Fruit fly (Drosophila melanogaster): ENCODE results near the gene CG2100.

DNA sequence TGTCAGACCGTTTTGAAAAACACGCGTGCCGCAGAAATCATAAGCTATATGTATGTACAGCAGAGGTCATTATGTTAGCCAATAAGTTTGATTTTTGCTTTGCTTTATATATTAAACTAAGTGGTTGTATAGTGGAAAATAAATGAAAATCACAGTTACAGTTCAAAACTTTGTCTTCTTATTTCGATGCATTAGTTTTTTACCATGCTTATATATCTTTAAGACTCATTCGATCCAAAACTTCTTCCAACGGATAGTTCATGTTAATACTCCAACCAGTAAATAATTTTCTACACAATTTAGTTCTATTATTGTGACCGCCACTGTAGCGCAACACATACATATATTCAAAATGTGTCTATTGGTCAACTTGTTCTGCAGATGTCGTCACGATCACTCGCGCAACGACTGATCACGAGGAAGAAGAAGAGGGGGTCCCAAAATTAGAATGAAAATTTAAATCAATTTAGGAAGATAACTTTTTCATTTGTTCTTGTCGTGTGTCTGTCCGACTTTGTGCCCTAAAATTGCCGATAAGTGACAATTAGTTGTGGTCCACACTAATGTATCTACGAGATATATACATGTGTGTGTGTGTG lies 30.6 kb downstream of the CG2100 start:
- TF ChIP-seq psq (optimal IDR thresholded peaks at IDR 0.05), result no peak
- TF ChIP-seq EcR (GFP tag; optimal IDR thresholded peaks at IDR 0.05), result no peak
- TF ChIP-seq usp (GFP tag; optimal IDR thresholded peaks at IDR 0.05), result no peak
